Worm (Caenorhabditis elegans): Measurements from ENCODE around the gene mrck-1.
A peak's percentile ranks its signal among the peaks of the same experiment; 100 is the strongest.

mrck-1 gene

DNA sequence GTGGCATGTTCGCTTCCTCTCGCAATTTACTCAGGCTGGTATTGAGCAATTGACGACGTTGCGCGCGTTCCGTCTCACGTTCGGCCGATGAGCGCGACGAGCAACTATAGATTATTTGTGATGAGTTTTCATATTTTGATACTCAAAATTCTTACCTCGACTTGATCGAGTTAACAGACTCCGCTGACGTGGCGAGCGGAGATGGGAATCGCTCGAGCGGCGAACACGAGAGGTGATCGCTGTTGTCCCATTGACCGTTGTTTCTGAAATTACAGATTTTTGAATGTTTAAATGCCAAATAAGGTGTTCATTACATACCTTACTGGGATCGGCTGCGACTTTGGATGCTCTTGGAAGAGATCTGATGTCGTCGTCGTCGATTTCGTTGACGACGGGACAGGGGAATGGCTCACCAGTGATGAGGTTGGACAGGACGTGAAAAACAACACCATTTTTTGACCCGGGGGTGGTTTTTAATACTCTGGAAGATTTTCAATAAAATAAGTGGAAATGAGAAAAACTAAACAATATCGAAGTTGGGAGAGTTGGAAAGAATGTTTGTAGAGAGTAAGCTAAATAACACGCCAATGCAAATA is 40.5 kb downstream of the mrck-1 start, which contains the start of gene W06H8.6:
TSS of gene W06H8.6 (minus strand) at position 481 of the 596 bp plus-strand sequence.
- no peak for TF ChIP-seq fkh-10 (GFP tag; optimal IDR thresholded peaks at IDR 0.05)
- TF ChIP-seq jun-1 (tag; optimal IDR thresholded peaks at IDR 0.05): peak; percentile 24
- no peak for TF ChIP-seq fos-1 (tag; optimal IDR thresholded peaks at IDR 0.05)
- TF ChIP-seq nhr-237 (tag; optimal IDR thresholded peaks at IDR 0.05): no peak
- TF ChIP-seq nhr-43 (tag; optimal IDR thresholded peaks at IDR 0.05; ENCODE audit: poor library complexity, severe bottlenecking): peak; percentile 34
- TF ChIP-seq ceh-82 (tag; optimal IDR thresholded peaks at IDR 0.05): no peak
- TF ChIP-seq ceh-28 (tag; optimal IDR thresholded peaks at IDR 0.05): no peak
- TF ChIP-seq nhr-12 (tag; optimal IDR thresholded peaks at IDR 0.05): no peak
- TF ChIP-seq aly-2 (tag; optimal IDR thresholded peaks at IDR 0.05): no peak
- TF ChIP-seq R02D3.7 (tag; optimal IDR thresholded peaks at IDR 0.05): no peak
- no peak for TF ChIP-seq tbx-2 (tag; optimal IDR thresholded peaks at IDR 0.05)
- no peak for TF ChIP-seq nhr-67 (tag; optimal IDR thresholded peaks at IDR 0.05)
- TF ChIP-seq eor-1 (tag; optimal IDR thresholded peaks at IDR 0.05): no peak
- TF ChIP-seq fkh-2 (tag; optimal IDR thresholded peaks at IDR 0.05): no peak
- TF ChIP-seq egl-5 (tag; optimal IDR thresholded peaks at IDR 0.05): peak; percentile 28
- no peak for TF ChIP-seq ZK546.5 (tag; optimal IDR thresholded peaks at IDR 0.05)
- peak; percentile 35 for TF ChIP-seq lsy-12 (tag; optimal IDR thresholded peaks at IDR 0.05)
- no peak for TF ChIP-seq nhr-23 (tag; optimal IDR thresholded peaks at IDR 0.05)
- no peak for TF ChIP-seq nhr-77 (tag; optimal IDR thresholded peaks at IDR 0.05)
- TF ChIP-seq unc-39 (tag; optimal IDR thresholded peaks at IDR 0.05): no peak
- no peak for TF ChIP-seq mml-1 (tag; optimal IDR thresholded peaks at IDR 0.05)
- no peak for TF ChIP-seq mdl-1 (tag; optimal IDR thresholded peaks at IDR 0.05)
- TF ChIP-seq pha-4 (tag; optimal IDR thresholded peaks at IDR 0.05): peak; percentile 52
- no peak for TF ChIP-seq snpc-4 (tag; optimal IDR thresholded peaks at IDR 0.05)
- no peak for TF ChIP-seq ceh-16 (tag; optimal IDR thresholded peaks at IDR 0.05)
- TF ChIP-seq ama-1 (optimal IDR thresholded peaks at IDR 0.05): peak; percentile 87
- no peak for TF ChIP-seq zag-1 (tag; optimal IDR thresholded peaks at IDR 0.05)

DNA sequence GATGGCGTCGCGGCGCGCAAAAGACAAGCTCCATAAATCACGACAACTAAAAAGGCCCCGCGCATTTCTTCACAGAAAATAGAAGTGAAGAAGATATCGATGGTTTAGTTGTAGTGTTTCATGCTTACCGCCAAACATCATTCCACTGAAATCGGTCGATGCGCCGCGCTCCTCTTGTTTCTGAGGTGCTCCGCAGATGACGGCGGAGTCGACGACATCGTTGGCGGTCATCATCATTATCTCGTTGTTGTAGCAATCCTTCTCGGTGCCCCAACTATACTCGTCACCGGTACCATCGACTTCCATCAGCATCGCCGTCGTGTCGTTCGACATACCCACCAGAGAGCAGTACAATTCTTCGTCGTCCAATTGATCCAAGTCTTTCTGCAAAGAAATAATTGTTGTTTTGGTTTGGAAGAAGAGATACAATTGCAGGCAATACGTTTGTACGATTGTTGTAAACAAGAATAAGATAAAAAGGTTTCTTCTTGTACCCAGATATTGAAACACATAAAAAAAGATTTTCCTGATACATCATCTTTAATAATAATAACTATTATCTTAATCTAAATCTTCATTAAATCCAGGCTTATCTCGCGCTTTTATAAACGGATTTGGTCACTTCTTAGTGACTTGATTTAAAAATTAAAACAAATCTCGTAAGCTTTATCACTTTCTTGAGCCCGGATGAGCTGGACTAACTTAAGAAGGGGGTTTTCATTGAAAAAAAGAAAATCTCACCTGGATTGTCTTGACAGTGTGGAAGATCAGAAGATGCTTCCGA is 41.1 kb downstream of the mrck-1 start:
- TF ChIP-seq ama-1 (optimal IDR thresholded peaks at IDR 0.05) (peak; percentile 92), nhr-25 (tag; optimal IDR thresholded peaks at IDR 0.05) (peak; percentile 15), lin-15B (tag; optimal IDR thresholded peaks at IDR 0.05) (no peak), lin-39 (tag; optimal IDR thresholded peaks at IDR 0.05) (peak; percentile 46), pha-4 (tag; optimal IDR thresholded peaks at IDR 0.05) (peak; percentile 28), ztf-4 (tag; optimal IDR thresholded peaks at IDR 0.05) (peak; percentile 8), mml-1 (tag; optimal IDR thresholded peaks at IDR 0.05) (no peak)

DNA sequence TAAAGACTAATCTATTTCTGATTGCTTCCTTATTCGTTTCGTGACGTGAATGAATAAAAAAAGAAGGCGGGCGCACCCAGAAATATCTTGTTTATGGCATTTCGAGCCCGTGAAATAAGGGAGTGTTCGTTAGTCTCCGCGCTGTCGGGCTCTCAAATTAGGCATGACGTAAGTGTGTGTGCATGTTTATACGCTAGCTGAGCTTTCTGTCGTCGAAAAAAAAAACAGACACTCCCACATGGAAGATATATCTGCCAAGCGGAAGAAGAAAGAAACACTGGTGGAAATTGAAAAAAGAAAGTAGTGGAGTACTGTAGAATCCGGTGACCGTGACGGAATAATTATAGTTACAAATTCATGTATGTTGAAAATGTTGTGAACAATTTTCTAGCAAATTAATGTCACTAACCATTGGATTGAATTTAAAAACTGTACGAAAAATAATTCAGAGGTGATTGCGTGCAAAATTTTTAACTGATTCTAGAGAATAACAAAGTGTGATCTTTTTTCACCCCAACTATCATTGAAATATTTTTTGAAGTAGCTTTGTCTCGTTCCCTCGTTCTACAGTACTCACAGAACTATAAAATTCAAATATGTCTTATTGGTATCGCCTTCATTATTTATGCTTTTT is 42.0 kb downstream of the mrck-1 start:
- TF ChIP-seq nhr-237 (tag; optimal IDR thresholded peaks at IDR 0.05) (no peak), elt-2 (tag; optimal IDR thresholded peaks at IDR 0.05) (no peak), ztf-4 (tag; optimal IDR thresholded peaks at IDR 0.05) (peak; percentile 11), sea-2 (GFP tag; optimal IDR thresholded peaks at IDR 0.05) (no peak), nhr-11 (tag; optimal IDR thresholded peaks at IDR 0.05) (no peak), nhr-25 (tag; optimal IDR thresholded peaks at IDR 0.05) (no peak), nhr-23 (tag; optimal IDR thresholded peaks at IDR 0.05) (no peak), ama-1 (optimal IDR thresholded peaks at IDR 0.05) (peak; percentile 95), pha-4 (tag; optimal IDR thresholded peaks at IDR 0.05) (no peak), aly-2 (tag; optimal IDR thresholded peaks at IDR 0.05) (no peak), R02D3.7 (tag; optimal IDR thresholded peaks at IDR 0.05) (no peak), nhr-28 (tag; optimal IDR thresholded peaks at IDR 0.05) (no peak), fkh-10 (GFP tag; optimal IDR thresholded peaks at IDR 0.05) (no peak), fos-1 (tag; optimal IDR thresholded peaks at IDR 0.05) (no peak), nhr-76 (tag; optimal IDR thresholded peaks at IDR 0.05) (no peak), egl-27 (tag; optimal IDR thresholded peaks at IDR 0.05) (no peak), lin-15B (tag; optimal IDR thresholded peaks at IDR 0.05) (no peak), elt-1 (tag; optimal IDR thresholded peaks at IDR 0.05) (no peak), elt-3 (tag; optimal IDR thresholded peaks at IDR 0.05) (peak in 1 of 3 experiments; percentile 9), eor-1 (tag; optimal IDR thresholded peaks at IDR 0.05) (peak in 1 of 2 experiments; percentile 53), nhr-43 (tag; optimal IDR thresholded peaks at IDR 0.05; ENCODE audit: poor library complexity, severe bottlenecking) (peak; percentile 30), ZK546.5 (tag; optimal IDR thresholded peaks at IDR 0.05) (no peak), pqm-1 (tag; optimal IDR thresholded peaks at IDR 0.05) (no peak), lin-39 (tag; optimal IDR thresholded peaks at IDR 0.05) (no peak), fkh-2 (tag; optimal IDR thresholded peaks at IDR 0.05) (no peak), nfya-1 (tag; optimal IDR thresholded peaks at IDR 0.05; ENCODE audit: insufficient read depth) (no peak), unc-62 (GFP tag; optimal IDR thresholded peaks at IDR 0.05) (no peak), snpc-4 (tag; optimal IDR thresholded peaks at IDR 0.05) (no peak), nhr-67 (tag; optimal IDR thresholded peaks at IDR 0.05) (no peak)
